Fruit fly (Drosophila melanogaster) whole organism, prepupa: ENCODE results near the gene Agpat3.

Experiments
- Blimp-1 ChIP-seq: fragments of 200-800 bp; sonication (Bioruptor generic); optimal IDR thresholded peaks from 3 replicates; lab custom pipeline; 2017; ENCODE audit warnings: missing biosample characterization, missing genetic modification characterization, mild to moderate bottlenecking, moderate library complexity, missing genetic modification reagents
- CG11902 ChIP-seq: fragments of 200-800 bp; sonication (Bioruptor generic); optimal IDR thresholded peaks from 3 replicates; lab custom pipeline; 2016; ENCODE audit warnings: missing biosample characterization, missing genetic modification characterization
- CG1621 ChIP-seq: fragments of 200-800 bp; sonication (Bioruptor generic); optimal IDR thresholded peaks from 3 replicates; lab custom pipeline; 2018; ENCODE audit warnings: missing biosample characterization, mild to moderate bottlenecking, missing genetic modification characterization
- CG16779 ChIP-seq: fragments of 200-800 bp; sonication (Bioruptor generic); optimal IDR thresholded peaks from 3 replicates; lab custom pipeline; 2017; ENCODE audit warnings: missing biosample characterization, mild to moderate bottlenecking, missing genetic modification characterization
- CG3032 ChIP-seq: fragments of 200-800 bp; optimal IDR thresholded peaks from 2 replicates; lab custom pipeline; 2019; ENCODE audit warnings: missing biosample characterization, mild to moderate bottlenecking, missing genetic modification characterization, moderate library complexity
- CG32006 ChIP-seq: fragments of 200-800 bp; sonication (Bioruptor generic); optimal IDR thresholded peaks from 3 replicates; lab custom pipeline; 2017; ENCODE audit warnings: missing biosample characterization, mild to moderate bottlenecking, missing genetic modification characterization
- CG34406 ChIP-seq: fragments of 200-800 bp; sonication (Bioruptor generic); optimal IDR thresholded peaks from 3 replicates; lab custom pipeline; 2016; ENCODE audit warnings: missing biosample characterization, missing genetic modification characterization
- CG3919 ChIP-seq: fragments of 200-800 bp; sonication (Bioruptor generic); optimal IDR thresholded peaks from 3 replicates; lab custom pipeline; 2016; ENCODE audit warnings: missing biosample characterization, missing genetic modification characterization
- CG4318 ChIP-seq: fragments of 200-800 bp; sonication (Bioruptor generic); optimal IDR thresholded peaks from 3 replicates; lab custom pipeline; 2017; ENCODE audit warnings: missing biosample characterization, mild to moderate bottlenecking, missing genetic modification characterization
- CG6276 ChIP-seq: fragments of 200-800 bp; sonication (Bioruptor generic); optimal IDR thresholded peaks from 2 replicates; lab custom pipeline; 2017; ENCODE audit warnings: missing biosample characterization, mild to moderate bottlenecking, missing genetic modification characterization
- CG6854 ChIP-seq: fragments of 200-800 bp; sonication (Bioruptor generic); optimal IDR thresholded peaks from 2 replicates; lab custom pipeline; 2017; ENCODE audit warnings: missing biosample characterization, mild to moderate bottlenecking, missing genetic modification characterization
- CG7368 ChIP-seq: fragments of 200-800 bp; sonication (Bioruptor generic); optimal IDR thresholded peaks from 3 replicates; lab custom pipeline; 2016; ENCODE audit warnings: missing biosample characterization, missing genetic modification characterization
- CG8119 ChIP-seq: fragments of 200-800 bp; sonication (Bioruptor generic); IDR thresholded peaks from 3 replicates; pipeline ENCODE4 v1.3.6; 2022; ENCODE audit warnings: missing biosample characterization, missing genetic modification characterization
- CG8319 ChIP-seq: fragments of 200-800 bp; sonication (Bioruptor generic); optimal IDR thresholded peaks from 3 replicates; lab custom pipeline; 2016; ENCODE audit warnings: missing biosample characterization, missing genetic modification characterization
- Eip75B ChIP-seq: fragments of 200-800 bp; sonication (Bioruptor generic); optimal IDR thresholded peaks from 3 replicates; lab custom pipeline; 2016; ENCODE audit warnings: missing biosample characterization, missing genetic modification characterization
- Eip78C ChIP-seq: fragments of 200-800 bp; sonication (Bioruptor generic); peaks from one replicate; lab custom pipeline; 2016; ENCODE audit warnings: missing biosample characterization, missing genetic modification characterization
- Ets21C ChIP-seq: fragments of 200-800 bp; sonication (Bioruptor generic); optimal IDR thresholded peaks from 3 replicates; lab custom pipeline; 2016; ENCODE audit warnings: missing biosample characterization, missing genetic modification characterization
- Hr39 ChIP-seq: fragments of 200-800 bp; sonication (Bioruptor generic); optimal IDR thresholded peaks from 2 replicates; lab custom pipeline; 2016; ENCODE audit warnings: missing biosample characterization, missing genetic modification characterization
- Lpt ChIP-seq: fragments of 200-800 bp; sonication (Bioruptor generic); optimal IDR thresholded peaks from 3 replicates; lab custom pipeline; 2016; ENCODE audit warnings: missing biosample characterization, missing genetic modification characterization
- Smox ChIP-seq: fragments of 200-800 bp; sonication (Bioruptor generic); optimal IDR thresholded peaks from 3 replicates; lab custom pipeline; 2016; ENCODE audit warnings: missing biosample characterization, missing genetic modification characterization
- Sox14 ChIP-seq: fragments of 200-800 bp; sonication (Bioruptor generic); optimal IDR thresholded peaks from 3 replicates; lab custom pipeline; 2016; ENCODE audit warnings: missing biosample characterization, missing genetic modification characterization
- achi ChIP-seq: fragments of 200-800 bp; sonication (Bioruptor generic); optimal IDR thresholded peaks from 3 replicates; lab custom pipeline; 2016; ENCODE audit warnings: missing biosample characterization, missing genetic modification characterization
- dsx ChIP-seq: fragments of 200-800 bp; optimal IDR thresholded peaks from 3 replicates; lab custom pipeline; 2019; ENCODE audit warnings: missing biosample characterization, mild to moderate bottlenecking, missing genetic modification characterization, moderate library complexity; ENCODE audit not compliant: poor library complexity, severe bottlenecking
- esn ChIP-seq: fragments of 200-800 bp; sonication (Bioruptor generic); optimal IDR thresholded peaks from 2 replicates; lab custom pipeline; 2016; ENCODE audit warnings: missing biosample characterization, mild to moderate bottlenecking, missing genetic modification characterization, moderate library complexity
- fd59A ChIP-seq: fragments of 200-800 bp; sonication (Bioruptor generic); optimal IDR thresholded peaks from 2 replicates; lab custom pipeline; 2017; ENCODE audit warnings: missing biosample characterization, mild to moderate bottlenecking, missing genetic modification characterization, missing genetic modification reagents
- fd85E ChIP-seq: fragments of 200-800 bp; sonication (Bioruptor generic); optimal IDR thresholded peaks from 3 replicates; lab custom pipeline; 2016; ENCODE audit warnings: missing biosample characterization, missing genetic modification characterization
- fkh ChIP-seq: fragments of 200-800 bp; sonication (Bioruptor generic); optimal IDR thresholded peaks from 3 replicates; lab custom pipeline; 2017; ENCODE audit warnings: missing biosample characterization, mild to moderate bottlenecking, missing genetic modification characterization, moderate library complexity
- net ChIP-seq: fragments of 200-800 bp; sonication (Bioruptor generic); optimal IDR thresholded peaks from 3 replicates; lab custom pipeline; 2016; ENCODE audit warnings: missing biosample characterization, missing genetic modification characterization
- salr ChIP-seq, 2 experiments: fragments of 200-800 bp; sonication (Bioruptor generic); optimal IDR thresholded peaks; 3 replicates each; lab custom pipeline; 2016 to 2018; ENCODE audit warnings: missing biosample characterization in 2 of 2, missing genetic modification characterization in 2 of 2, mild to moderate bottlenecking in 1 of 2
- spab ChIP-seq: fragments of 200-800 bp; sonication (Bioruptor generic); optimal IDR thresholded peaks from 2 replicates; lab custom pipeline; 2017; ENCODE audit warnings: missing biosample characterization, mild to moderate bottlenecking, missing genetic modification characterization, missing genetic modification reagents
- ss ChIP-seq, 2 experiments: fragments of 200-800 bp; sonication (Bioruptor generic); optimal IDR thresholded peaks; 2 replicates in 1 of 2; 3 replicates in 1 of 2; lab custom pipeline; 2017 to 2018; ENCODE audit warnings: mild to moderate bottlenecking in 2 of 2, missing biosample characterization in 2 of 2, missing genetic modification characterization in 2 of 2, moderate library complexity in 1 of 2
- topi ChIP-seq: fragments of 200-800 bp; sonication (Bioruptor generic); optimal IDR thresholded peaks from 3 replicates; lab custom pipeline; 2016; ENCODE audit warnings: missing biosample characterization, missing genetic modification characterization
- vri ChIP-seq: fragments of 200-800 bp; sonication (Bioruptor generic); optimal IDR thresholded peaks from 3 replicates; lab custom pipeline; 2016; ENCODE audit warnings: missing biosample characterization, mild to moderate bottlenecking, missing genetic modification characterization

Gene Agpat3

DNA sequence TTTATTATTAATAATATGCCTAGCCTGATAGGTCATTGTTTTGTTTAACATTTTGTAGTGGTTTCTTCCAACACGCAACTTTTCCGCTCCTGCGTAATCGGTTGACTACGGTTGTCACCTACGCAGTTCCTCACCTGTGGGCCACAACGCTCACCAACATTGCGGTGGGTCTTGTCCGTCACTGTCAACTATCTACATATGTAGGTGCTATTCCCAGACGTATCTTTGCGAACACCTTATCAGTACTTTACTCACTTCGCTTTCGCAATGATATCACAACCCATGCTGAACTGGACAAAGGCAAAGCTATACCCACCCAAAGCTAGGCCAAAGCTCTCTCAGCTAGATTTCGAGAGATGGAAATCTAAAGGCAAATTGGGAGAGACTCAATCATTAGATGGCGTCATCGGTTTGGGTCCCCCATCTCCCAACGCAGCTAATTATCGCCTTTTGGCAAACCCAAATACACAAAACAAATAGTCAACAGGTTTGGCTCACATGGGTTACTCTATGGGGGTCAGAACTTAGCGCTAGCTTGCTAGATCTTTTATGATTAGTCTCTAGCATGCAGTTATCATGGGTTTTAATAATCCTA lies 29.5 kb downstream of the Agpat3 start:
- no peak for TF ChIP-seq CG11902 (GFP tag; lab: Kevin White, UChicago)
- TF ChIP-seq Smox (GFP tag; lab: Kevin White, UChicago): no peak
- no peak for TF ChIP-seq fd85E (GFP tag; lab: Kevin White, UChicago)
- TF ChIP-seq CG4318: no peak
- no peak for TF ChIP-seq Ets21C (GFP tag; lab: Kevin White, UChicago)
- TF ChIP-seq CG3032 (tag; lab: Kevin White, UChicago): no peak
- TF ChIP-seq fkh (GFP tag; lab: Kevin White, UChicago): peak; percentile 62
- TF ChIP-seq vri (GFP tag; lab: Kevin White, UChicago): peak; percentile 72
- TF ChIP-seq CG6854 (GFP tag; lab: Kevin White, UChicago): no peak
- peak; percentile 40 for TF ChIP-seq Eip78C (GFP tag; lab: Kevin White, UChicago)
- TF ChIP-seq esn (GFP tag; lab: Kevin White, UChicago): no peak
- no peak for TF ChIP-seq salr (GFP tag; optimal IDR thresholded peaks at IDR 0.05; lab: Kevin White, UChicago)

dm6 chr3L:16354197-16354596 lies 31.6 kb downstream of the Agpat3 start, which contains the start of gene Pdh:
TSS of gene Pdh (minus strand) at chr3L:16354297.
- no peak for TF ChIP-seq Smox (GFP tag; lab: Kevin White, UChicago)
- TF ChIP-seq CG6854 (GFP tag; lab: Kevin White, UChicago): no peak
- TF ChIP-seq CG11902 (GFP tag; lab: Kevin White, UChicago): no peak
- TF ChIP-seq Eip78C (GFP tag; lab: Kevin White, UChicago): peak; percentile 1
- no peak for TF ChIP-seq Eip75B (GFP tag; lab: Kevin White, UChicago)
- no peak for TF ChIP-seq fkh (GFP tag; lab: Kevin White, UChicago)
- TF ChIP-seq, all 60 proteins: peak for 1

- TF ChIP-seq Sox14 (GFP tag; lab: Kevin White, UChicago): no peak
- no peak for TF ChIP-seq spab (GFP tag; lab: Kevin White, UChicago)
- TF ChIP-seq fkh (GFP tag; lab: Kevin White, UChicago): peak; percentile 99
- no peak for TF ChIP-seq CG7368 (GFP tag; lab: Kevin White, UChicago)
Observed at dm6 chr3L:16351770-16352429, 33.9 kb downstream of the Agpat3 start, which contains the start of the genes Golgin104 and Tcs3. TSS of gene Golgin104 (minus strand) at chr3L:16351951. TSS of gene Tcs3 (plus strand) at chr3L:16351991.

dm6 chr3L:16349686-16350085 lies 36.1 kb downstream of the Agpat3 start:
- no peak for TF ChIP-seq CG6276 (GFP tag; lab: Kevin White, UChicago)
- TF ChIP-seq CG8319: no peak
- no peak for TF ChIP-seq CG3919
- TF ChIP-seq CG3032 (tag; lab: Kevin White, UChicago): no peak
- no peak for TF ChIP-seq dsx
- TF ChIP-seq Blimp-1 (GFP tag; lab: Kevin White, UChicago): no peak

DNA sequence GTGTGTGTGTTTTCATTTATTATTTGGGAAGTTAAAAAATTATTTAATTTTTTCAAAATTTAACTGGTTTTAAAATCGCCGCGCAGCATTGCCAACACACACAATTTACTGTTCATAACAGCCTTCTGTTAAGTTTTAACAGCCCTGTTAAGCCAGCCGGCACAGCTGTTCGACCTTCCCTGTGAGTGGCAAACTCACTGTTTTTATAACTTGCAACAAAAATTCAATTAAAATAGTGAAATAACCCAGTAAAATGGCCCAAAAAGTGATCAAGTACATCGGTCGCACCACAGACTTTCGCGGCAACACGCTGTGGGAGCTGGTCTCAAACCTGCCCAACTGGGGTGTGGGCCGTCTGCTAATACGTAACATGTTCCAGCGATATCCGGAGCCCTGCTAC lies 37.8 kb downstream of the Agpat3 start, which contains the start of gene mRpS34:
TSS of gene mRpS34 (plus strand) at position 161 of the 400 bp plus-strand sequence.
- no peak for TF ChIP-seq net (GFP tag; lab: Kevin White, UChicago)
- TF ChIP-seq topi (GFP tag; lab: Kevin White, UChicago): no peak
- TF ChIP-seq CG6276 (GFP tag; lab: Kevin White, UChicago): no peak
- no peak for TF ChIP-seq Hr39 (GFP tag; lab: Kevin White, UChicago)
- TF ChIP-seq CG6854 (GFP tag; lab: Kevin White, UChicago): no peak
- no peak for TF ChIP-seq esn (GFP tag; lab: Kevin White, UChicago)
- no peak for TF ChIP-seq fd59A (GFP tag; lab: Kevin White, UChicago)
- no peak for TF ChIP-seq ss (GFP tag; optimal IDR thresholded peaks at IDR 0.05; lab: Kevin White, UChicago)
- TF ChIP-seq CG34406 (GFP tag; lab: Kevin White, UChicago): no peak
- no peak for TF ChIP-seq CG16779 (tag; lab: Kevin White, UChicago)
- no peak for TF ChIP-seq CG3032 (tag; lab: Kevin White, UChicago)
- no peak for TF ChIP-seq CG1621 (tag; lab: Kevin White, UChicago)
- TF ChIP-seq CG32006 (GFP tag; lab: Kevin White, UChicago): no peak
- no peak for TF ChIP-seq fkh (GFP tag; lab: Kevin White, UChicago)
- TF ChIP-seq CG8119 (GFP tag; lab: Robert Waterston, UW): no peak
- TF ChIP-seq Lpt: no peak
- TF ChIP-seq achi (GFP tag; lab: Kevin White, UChicago): no peak
